Fruit fly (Drosophila melanogaster): ENCODE measurements around the gene CG32201.

DNA sequence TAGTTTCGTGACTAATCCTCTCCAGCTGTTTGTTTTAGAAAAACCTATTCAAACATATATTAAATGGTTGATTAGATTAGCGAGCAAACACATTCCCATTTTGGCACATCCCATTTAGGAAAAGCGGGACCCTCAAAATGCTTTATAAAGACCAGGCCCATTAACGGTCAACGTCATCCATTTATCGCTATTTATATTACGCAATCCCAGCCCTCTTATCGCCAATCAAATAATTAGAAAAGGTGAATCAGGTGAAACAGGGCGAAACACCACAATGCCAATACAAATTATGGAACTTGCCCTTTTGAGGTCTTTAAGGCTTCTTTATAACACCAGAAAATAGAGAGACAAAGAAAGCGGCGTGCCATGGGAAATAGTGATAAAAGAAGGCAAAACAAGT lies 28.6 kb downstream of the CG32201 start:
- TF ChIP-seq toe (GFP tag; optimal IDR thresholded peaks at IDR 0.05) (no peak), CG12768 (GFP tag; optimal IDR thresholded peaks at IDR 0.05) (no peak), CG5204 (GFP tag; optimal IDR thresholded peaks at IDR 0.05) (no peak), cnc (optimal IDR thresholded peaks at IDR 0.05) (no peak), tj (GFP tag; optimal IDR thresholded peaks at IDR 0.05) (no peak)
